Worm (Caenorhabditis elegans) whole organism, L1 larva: Measurements from ENCODE around the gene C35A5.10.

Experiments used
- C16A3.4 ChIP-seq: fragments of 150-350 bp; optimal IDR thresholded peaks from 2 replicates; lab custom pipeline; 2014; ENCODE audit warnings: missing biosample characterization, missing genetic modification characterization
- Y116A8C.19 ChIP-seq: sonication (generic microtip); optimal IDR thresholded peaks from 2 replicates; lab custom pipeline; 2016; ENCODE audit warnings: missing compliant biosample characterization, missing genetic modification characterization, borderline replicate concordance
- ceh-8 ChIP-seq: fragments of 200-800 bp; sonication (Bioruptor generic); optimal IDR thresholded peaks from 2 replicates; lab custom pipeline; 2018; ENCODE audit warnings: mild to moderate bottlenecking, missing genetic modification characterization, moderate library complexity, missing compliant biosample characterization
- ceh-88 ChIP-seq: fragments of 200-800 bp; sonication (Bioruptor generic); IDR thresholded peaks from 2 replicates; pipeline ENCODE4 v1.3.6; 2022; ENCODE audit warnings: missing genetic modification characterization, missing compliant biosample characterization
- ceh-90 ChIP-seq: sonication (generic microtip); optimal IDR thresholded peaks from 2 replicates; lab custom pipeline; 2016; ENCODE audit warnings: missing genetic modification characterization, missing compliant biosample characterization
- dpl-1 ChIP-seq, 3 experiments: fragments of 150-350 bp in 2 of 3; sonication (generic microtip) in 1 of 3; optimal IDR thresholded peaks; 2 replicates each; lab custom pipeline; 2014 to 2017; ENCODE audit warnings: missing biosample characterization in 3 of 3, missing genetic modification characterization in 3 of 3, missing genetic modification reagents in 3 of 3
- efl-1 ChIP-seq, 4 experiments: fragments of 150-350 bp; optimal IDR thresholded peaks in 3 of 4; peaks in 1 of 4; 1 replicate in 1 of 4; 2 replicates in 3 of 4; lab custom pipeline; 2014; ENCODE audit warnings: missing biosample characterization in 2 of 4, missing genetic modification characterization in 2 of 4, missing genetic modification reagents in 2 of 4
- efl-3 ChIP-seq: fragments of 200-800 bp; sonication (Bioruptor generic); optimal IDR thresholded peaks from 2 replicates; lab custom pipeline; 2018; ENCODE audit warnings: mild to moderate bottlenecking, missing genetic modification characterization, missing compliant biosample characterization
- egl-13 ChIP-seq: sonication (generic microtip); optimal IDR thresholded peaks from 2 replicates; lab custom pipeline; 2016; ENCODE audit warnings: missing genotype, missing genetic modification reagents, missing genetic modification characterization, missing compliant biosample characterization
- elt-2 ChIP-seq: sonication (generic microtip); optimal IDR thresholded peaks from 2 replicates; lab custom pipeline; 2016; ENCODE audit warnings: missing genetic modification characterization, mild to moderate bottlenecking, inconsistent platforms, missing compliant biosample characterization, missing genetic modification reagents
- elt-3 ChIP-seq, 6 experiments: fragments of 150-350 bp in 1 of 6; sonication (generic microtip); optimal IDR thresholded peaks; 2 replicates each; lab custom pipeline; 2017 to 2018; ENCODE audit warnings: missing biosample characterization in 6 of 6, missing genetic modification characterization in 6 of 6, inconsistent platforms in 1 of 6
- ets-5 ChIP-seq: fragments of 200-800 bp; sonication (Bioruptor generic); IDR thresholded peaks from 2 replicates; pipeline ENCODE4 v1.3.6; 2022; ENCODE audit warnings: missing genetic modification characterization, missing compliant biosample characterization
- fos-1 ChIP-seq: fragments of 150-350 bp; optimal IDR thresholded peaks from 2 replicates; lab custom pipeline; 2014; ENCODE audit warnings: missing biosample characterization, missing genetic modification characterization
- hlh-17 ChIP-seq: fragments of 200-800 bp; sonication (Bioruptor generic); optimal IDR thresholded peaks from 2 replicates; lab custom pipeline; 2018; ENCODE audit warnings: missing genetic modification characterization, mild to moderate bottlenecking, missing compliant biosample characterization, moderate library complexity, borderline replicate concordance
- hlh-4 ChIP-seq: sonication (generic microtip); optimal IDR thresholded peaks from 2 replicates; lab custom pipeline; 2016; ENCODE audit warnings: mild to moderate bottlenecking, missing genetic modification characterization, missing compliant biosample characterization
- irx-1 ChIP-seq: sonication (generic microtip); optimal IDR thresholded peaks from 2 replicates; lab custom pipeline; 2016; ENCODE audit warnings: missing genetic modification characterization, missing compliant biosample characterization
- isw-1 ChIP-seq: fragments of 200-800 bp; sonication (Bioruptor generic); IDR thresholded peaks from 2 replicates; pipeline ENCODE4 v1.3.6; 2022; ENCODE audit warnings: missing genetic modification characterization, missing compliant biosample characterization
- lin-14 ChIP-seq: fragments of 200-800 bp; sonication (Bioruptor generic); optimal IDR thresholded peaks from 2 replicates; lab custom pipeline; 2018; ENCODE audit warnings: mild to moderate bottlenecking, missing genetic modification characterization, moderate library complexity, missing compliant biosample characterization
- lin-35 ChIP-seq, 2 experiments: fragments of 150-350 bp; optimal IDR thresholded peaks; 2 replicates each; lab custom pipeline; 2014; ENCODE audit warnings: missing biosample characterization in 2 of 2, missing genetic modification characterization in 2 of 2, missing genetic modification reagents in 2 of 2
- nhr-19 ChIP-seq: fragments of 200-800 bp; sonication (Bioruptor generic); conservative IDR thresholded peaks from 2 replicates; pipeline ENCODE4 v1.3.6; 2022; ENCODE audit warnings: missing genetic modification characterization, missing compliant biosample characterization
- nhr-28 ChIP-seq: fragments of 150-350 bp; optimal IDR thresholded peaks from 2 replicates; lab custom pipeline; 2014; ENCODE audit warnings: missing biosample characterization, missing genetic modification characterization
- nhr-47 ChIP-seq: sonication (generic microtip); optimal IDR thresholded peaks from 2 replicates; lab custom pipeline; 2016; ENCODE audit warnings: mild to moderate bottlenecking, missing genetic modification characterization, moderate library complexity, missing compliant biosample characterization
- nhr-71 ChIP-seq: sonication (generic microtip); optimal IDR thresholded peaks from 2 replicates; lab custom pipeline; 2016; ENCODE audit warnings: mild to moderate bottlenecking, missing genetic modification characterization, moderate library complexity, missing compliant biosample characterization
- nhr-76 ChIP-seq: sonication (generic microtip); optimal IDR thresholded peaks from 2 replicates; lab custom pipeline; 2017; ENCODE audit warnings: missing biosample characterization, missing genetic modification characterization
- nhr-84 ChIP-seq: sonication (generic microtip); optimal IDR thresholded peaks from 2 replicates; lab custom pipeline; 2017; ENCODE audit warnings: missing biosample characterization, missing genetic modification characterization
- nhr-85 ChIP-seq: sonication (generic microtip); peaks from one replicate; lab custom pipeline; 2016; ENCODE audit warnings: missing genetic modification characterization, inconsistent platforms, missing compliant biosample characterization
- pag-3 ChIP-seq: sonication (generic microtip); optimal IDR thresholded peaks from 2 replicates; lab custom pipeline; 2017; ENCODE audit warnings: missing genetic modification characterization, mild to moderate bottlenecking, missing compliant biosample characterization, antibody characterized with exemption, borderline replicate concordance; ENCODE audit not compliant: insufficient read depth
- pqm-1 ChIP-seq: sonication (generic microtip); optimal IDR thresholded peaks from 3 replicates; lab custom pipeline; 2017; ENCODE audit warnings: missing biosample characterization, missing genetic modification characterization
- skn-1 ChIP-seq: fragments of 150-350 bp; optimal IDR thresholded peaks from 2 replicates; lab custom pipeline; 2014; ENCODE audit warnings: missing biosample characterization, missing genetic modification characterization
- snpc-4 ChIP-seq: fragments of 150-350 bp; optimal IDR thresholded peaks from 2 replicates; lab custom pipeline; 2014; ENCODE audit warnings: missing biosample characterization, missing genetic modification characterization
- sox-4 ChIP-seq: sonication (generic microtip); optimal IDR thresholded peaks from 2 replicates; lab custom pipeline; 2016; ENCODE audit warnings: missing genetic modification characterization, missing compliant biosample characterization
- tlp-1 ChIP-seq: fragments of 150-350 bp; optimal IDR thresholded peaks from 2 replicates; lab custom pipeline; 2014; ENCODE audit warnings: missing biosample characterization, missing genetic modification characterization
- unc-30 ChIP-seq: sonication (generic microtip); optimal IDR thresholded peaks from 2 replicates; lab custom pipeline; 2017; ENCODE audit warnings: missing biosample characterization, missing genetic modification characterization
- unc-62 ChIP-seq: fragments of 150-350 bp; optimal IDR thresholded peaks from 2 replicates; lab custom pipeline; 2014; ENCODE audit warnings: missing biosample characterization, missing genetic modification reagents, missing genetic modification characterization
- unc-98 ChIP-seq: fragments of 200-800 bp; sonication (Bioruptor generic); IDR thresholded peaks from 2 replicates; pipeline ENCODE4 v1.3.6; 2022; ENCODE audit warnings: missing genetic modification characterization, missing compliant biosample characterization
- vab-15 ChIP-seq: sonication (generic microtip); optimal IDR thresholded peaks from 2 replicates; lab custom pipeline; 2017; ENCODE audit warnings: missing genotype, mild to moderate bottlenecking, missing genetic modification characterization, missing compliant biosample characterization
- xbp-1 ChIP-seq: sonication (generic microtip); optimal IDR thresholded peaks from 2 replicates; lab custom pipeline; 2016; ENCODE audit warnings: missing genetic modification characterization, missing compliant biosample characterization
- ztf-11 ChIP-seq, 2 experiments: sonication (generic microtip); optimal IDR thresholded peaks; 2 replicates each; lab custom pipeline; 2016 to 2017; ENCODE audit warnings: missing genetic modification characterization in 2 of 2, missing biosample characterization in 1 of 2, missing compliant biosample characterization in 1 of 2

The C35A5.10 gene

ce11 chrV:10476864-10477443 lies 27.0 kb upstream of the C35A5.10 start:
- TF ChIP-seq ceh-88 (GFP tag; lab: Robert Waterston, UW) (0 out of 2 replicates have a peak, but pooled peaks have one; percentile 22), elt-3 (tag; optimal IDR thresholded peaks at IDR 0.05; lab: Kevin White, UChicago) (no peak), hlh-4 (tag; lab: Kevin White, UChicago) (no peak), ceh-8 (GFP tag; lab: Kevin White, UChicago) (no peak), nhr-76 (tag; lab: Kevin White, UChicago) (no peak), skn-1 (tag; lab: Kevin White, UChicago) (peak; percentile 38), unc-30 (tag; lab: Kevin White, UChicago) (no peak), pqm-1 (tag; lab: Kevin White, UChicago) (no peak), efl-3 (GFP tag; lab: Kevin White, UChicago) (no peak), lin-14 (GFP tag; lab: Kevin White, UChicago) (peak; percentile 8), snpc-4 (tag; lab: Kevin White, UChicago) (no peak), dpl-1 (GFP tag; optimal IDR thresholded peaks at IDR 0.05; lab: Kevin White, UChicago) (no peak), hlh-17 (no peak), nhr-19 (GFP tag; lab: Robert Waterston, UW) (no peak), tlp-1 (tag; lab: Kevin White, UChicago) (no peak), xbp-1 (no peak), nhr-71 (tag; lab: Kevin White, UChicago) (no peak), pag-3 (no peak), nhr-85 (tag; lab: Kevin White, UChicago) (no peak), egl-13 (tag; lab: Kevin White, UChicago) (no peak), nhr-47 (tag; lab: Kevin White, UChicago) (no peak), nhr-84 (tag; lab: Kevin White, UChicago) (no peak), nhr-28 (tag; lab: Kevin White, UChicago) (no peak), ets-5 (no peak), irx-1 (tag; lab: Kevin White, UChicago) (no peak), C16A3.4 (tag; lab: Kevin White, UChicago) (no peak)
- TF ChIP-seq, all 84 proteins: peak for 3

DNA sequence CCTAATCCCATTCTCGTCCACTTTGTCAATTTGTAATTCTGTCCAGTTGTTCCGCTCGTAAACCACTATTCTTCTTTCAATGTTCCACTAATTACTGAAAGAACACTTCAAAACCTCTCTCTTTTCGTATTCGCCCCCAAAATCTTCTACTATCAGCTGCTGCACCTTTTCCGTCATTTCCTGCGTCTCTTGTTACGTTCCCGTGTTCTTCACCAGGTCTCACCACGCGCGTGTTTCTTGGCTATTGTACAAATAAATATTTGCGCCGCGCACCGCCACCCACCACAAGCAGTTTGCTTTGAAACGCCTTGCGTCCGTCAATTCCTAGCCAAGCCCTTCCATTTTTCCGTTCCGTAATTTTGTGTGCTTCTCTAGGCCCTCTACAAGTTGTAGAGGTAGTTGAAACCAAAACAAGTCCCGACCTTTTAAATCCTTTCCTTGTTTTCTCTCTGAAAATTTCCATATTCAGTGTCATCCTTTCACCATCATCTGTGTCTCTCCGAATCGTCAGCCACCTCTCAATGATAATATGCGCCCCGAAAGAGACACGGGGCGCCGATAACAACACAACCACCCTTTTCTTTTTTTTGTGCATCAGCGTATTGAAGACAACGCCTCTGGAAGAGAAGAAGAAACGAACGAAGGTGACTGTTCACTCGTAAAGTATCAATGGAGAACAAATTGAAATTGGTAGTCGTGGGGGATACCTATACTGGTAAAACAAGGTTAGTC lies 25.7 kb upstream of the C35A5.10 start, which contains the start of the genes crp-1 and Y32F6B.9:
TSS of gene crp-1 (plus strand) at position 468 of the 732 bp plus-strand sequence.
TSS of gene Y32F6B.9 (plus strand) at position 603 of the 732 bp plus-strand sequence.
- TF ChIP-seq fos-1 (no peak), isw-1 (no peak), ceh-90 (tag; lab: Kevin White, UChicago) (no peak), sox-4 (tag; lab: Kevin White, UChicago) (no peak), hlh-17 (no peak)
- TF ChIP-seq, all 84 proteins: peak for 0

- TF ChIP-seq elt-2 (tag; lab: Kevin White, UChicago) (peak; percentile 63), egl-13 (tag; lab: Kevin White, UChicago) (no peak), unc-98 (GFP tag; lab: Robert Waterston, UW) (no peak), lin-35 (GFP tag; optimal IDR thresholded peaks at IDR 0.05; lab: Kevin White, UChicago) (peak in 1 of 2 experiments; percentile 18), efl-1 (optimal IDR thresholded peaks at IDR 0.05; lab: Kevin White, UChicago) (no peak), efl-1 (GFP tag; optimal IDR thresholded peaks at IDR 0.05 in 1 of 2; lab: Kevin White, UChicago) (peak in 1 of 2 experiments; percentile 57), dpl-1 (GFP tag; optimal IDR thresholded peaks at IDR 0.05; lab: Kevin White, UChicago) (no peak), tlp-1 (tag; lab: Kevin White, UChicago) (no peak), vab-15 (tag; lab: Kevin White, UChicago) (no peak), unc-62 (GFP tag; lab: Kevin White, UChicago) (no peak), ztf-11 (tag; optimal IDR thresholded peaks at IDR 0.05; lab: Kevin White, UChicago) (no peak), Y116A8C.19 (tag; lab: Kevin White, UChicago) (no peak)
These were observed 20.0 kb upstream of the C35A5.10 start for ce11 chrV:10483995-10484394.
